Fruit fly (Drosophila melanogaster) whole organism, wandering third instar larva: ENCODE measurements around the gene CG9300.

ENCODE experiments used
- Abd-B ChIP-seq: fragments of >200 bp; optimal IDR thresholded peaks from 2 replicates; lab custom pipeline; 2017; ENCODE audit warnings: missing biosample characterization, missing genetic modification characterization
- CG32264 ChIP-seq: fragments of 200-800 bp; sonication (Bioruptor generic); optimal IDR thresholded peaks from 2 replicates; lab custom pipeline; 2016; ENCODE audit warnings: missing biosample characterization, missing genetic modification characterization
- CG9705 ChIP-seq: fragments of 200-800 bp; sonication (Bioruptor generic); optimal IDR thresholded peaks from 2 replicates; lab custom pipeline; 2018; ENCODE audit warnings: missing biosample characterization, mild to moderate bottlenecking, missing genetic modification characterization
- Dfd ChIP-seq: fragments of >200 bp; optimal IDR thresholded peaks from 2 replicates; lab custom pipeline; 2017; ENCODE audit warnings: missing biosample characterization, missing genetic modification characterization
- Dif ChIP-seq: fragments of 200-275, 200-300 bp; sonication (Bioruptor generic); optimal IDR thresholded peaks from 2 replicates; lab custom pipeline; 2018; ENCODE audit warnings: missing biosample characterization, missing genetic modification characterization; ENCODE audit not compliant: partially characterized antibody
- GATAd ChIP-seq: sonication (Bioruptor generic); optimal IDR thresholded peaks from 2 replicates; lab custom pipeline; 2016; ENCODE audit warnings: missing biosample characterization, missing genetic modification characterization
- HLH106 ChIP-seq: fragments of 200-800 bp; optimal IDR thresholded peaks from 3 replicates; lab custom pipeline; 2019; ENCODE audit warnings: missing biosample characterization, mild to moderate bottlenecking, missing genetic modification characterization, moderate library complexity
- Hnf4 ChIP-seq: fragments of 200-800 bp; sonication (Bioruptor generic); optimal IDR thresholded peaks from 2 replicates; lab custom pipeline; 2016; ENCODE audit warnings: missing biosample characterization, mild to moderate bottlenecking, missing genetic modification characterization
- Hr78 ChIP-seq: fragments of >200 bp; optimal IDR thresholded peaks from 2 replicates; lab custom pipeline; 2017; ENCODE audit warnings: missing biosample characterization, missing genetic modification characterization
- Hr83 ChIP-seq: fragments of 200-300 bp; sonication (Bioruptor generic); optimal IDR thresholded peaks from 2 replicates; lab custom pipeline; 2016; ENCODE audit warnings: missing biosample characterization, mild to moderate bottlenecking, missing genetic modification characterization, moderate library complexity; ENCODE audit not compliant: poor library complexity, severe bottlenecking
- Jra ChIP-seq: sonication (Bioruptor generic); optimal IDR thresholded peaks from 2 replicates; lab custom pipeline; 2016; ENCODE audit warnings: missing biosample characterization, missing genetic modification characterization
- N ChIP-seq: fragments of >200 bp; optimal IDR thresholded peaks from 2 replicates; lab custom pipeline; 2018; ENCODE audit warnings: missing biosample characterization, missing external identifiers, missing genetic modification characterization
- Rel ChIP-seq, 2 experiments: fragments of 200-800 bp; sonication (Bioruptor generic) in 1 of 2; optimal IDR thresholded peaks; 2 replicates in 1 of 2; 3 replicates in 1 of 2; lab custom pipeline; 2016 to 2019; ENCODE audit warnings: mild to moderate bottlenecking in 2 of 2, missing biosample characterization in 2 of 2, missing genetic modification characterization in 2 of 2, moderate library complexity in 1 of 2
- Sp1 ChIP-seq: fragments of 200-800 bp; sonication (Bioruptor generic); optimal IDR thresholded peaks from 3 replicates; lab custom pipeline; 2019; ENCODE audit warnings: missing biosample characterization, mild to moderate bottlenecking, missing genetic modification characterization, moderate library complexity
- Vsx2 ChIP-seq: fragments of 200-300, 225-300 bp; sonication (Bioruptor generic); optimal IDR thresholded peaks from 2 replicates; lab custom pipeline; 2018; ENCODE audit warnings: missing biosample characterization, missing genetic modification characterization; ENCODE audit not compliant: partially characterized antibody
- br ChIP-seq: fragments of 200-800 bp; sonication (Bioruptor generic); optimal IDR thresholded peaks from 2 replicates; lab custom pipeline; 2016; ENCODE audit warnings: missing biosample characterization, missing genetic modification characterization
- brk ChIP-seq: fragments of 200-800 bp; sonication (Bioruptor generic); optimal IDR thresholded peaks from 2 replicates; lab custom pipeline; 2016; ENCODE audit warnings: missing biosample characterization, mild to moderate bottlenecking, missing genetic modification characterization
- dmrt93B ChIP-seq: fragments of 200-800 bp; sonication (Bioruptor generic); optimal IDR thresholded peaks from 2 replicates; lab custom pipeline; 2018; ENCODE audit warnings: missing biosample characterization, mild to moderate bottlenecking, missing genetic modification characterization
- dsf ChIP-seq: sonication (Bioruptor generic); optimal IDR thresholded peaks from 2 replicates; lab custom pipeline; 2016; ENCODE audit warnings: missing biosample characterization, missing genetic modification characterization, borderline replicate concordance
- ey ChIP-seq: fragments of 200-800 bp; sonication (Bioruptor generic); optimal IDR thresholded peaks from 2 replicates; lab custom pipeline; 2016; ENCODE audit warnings: missing biosample characterization, missing genetic modification characterization
- foxo ChIP-seq, 2 experiments: fragments of 200-800 bp; sonication (Bioruptor generic); optimal IDR thresholded peaks; 2 replicates in 1 of 2; 3 replicates in 1 of 2; lab custom pipeline; 2016 to 2017; ENCODE audit warnings: missing biosample characterization in 2 of 2, missing genetic modification characterization in 2 of 2
- h ChIP-seq: fragments of 200-800 bp; sonication (Bioruptor generic); optimal IDR thresholded peaks from 3 replicates; lab custom pipeline; 2016; ENCODE audit warnings: missing biosample characterization, mild to moderate bottlenecking, missing genetic modification characterization
- jim ChIP-seq: fragments of 175-275, 200-325 bp; sonication (Bioruptor generic); optimal IDR thresholded peaks from 2 replicates; lab custom pipeline; 2016; ENCODE audit warnings: missing biosample characterization, mild to moderate bottlenecking, missing genetic modification characterization
- lola ChIP-seq: fragments of >200 bp; optimal IDR thresholded peaks from 2 replicates; lab custom pipeline; 2017; ENCODE audit warnings: missing biosample characterization, missing genetic modification characterization
- psq ChIP-seq: fragments of 200-800 bp; sonication (Bioruptor generic); optimal IDR thresholded peaks from 3 replicates; lab custom pipeline; 2017; ENCODE audit warnings: missing biosample characterization, mild to moderate bottlenecking, missing genetic modification characterization, moderate library complexity
- rgr ChIP-seq: fragments of 200-800 bp; sonication (Bioruptor generic); optimal IDR thresholded peaks from 3 replicates; lab custom pipeline; 2016; ENCODE audit warnings: missing biosample characterization, mild to moderate bottlenecking, missing genetic modification characterization
- sage ChIP-seq: fragments of 200-800 bp; sonication (Bioruptor generic); optimal IDR thresholded peaks from 2 replicates; lab custom pipeline; 2016; ENCODE audit warnings: missing biosample characterization, mild to moderate bottlenecking, missing genetic modification characterization
- sv ChIP-seq: fragments of 200-800 bp; sonication (Bioruptor generic); optimal IDR thresholded peaks from 3 replicates; lab custom pipeline; 2016; ENCODE audit warnings: missing biosample characterization, missing genetic modification characterization
- tai ChIP-seq: sonication (Bioruptor generic); optimal IDR thresholded peaks from 2 replicates; lab custom pipeline; 2016; ENCODE audit warnings: missing biosample characterization, missing genetic modification characterization
- usp ChIP-seq: fragments of >200 bp; optimal IDR thresholded peaks from 2 replicates; lab custom pipeline; 2017; ENCODE audit warnings: missing biosample characterization, missing genetic modification characterization
- woc ChIP-seq: sonication (Bioruptor generic); optimal IDR thresholded peaks from 2 replicates; lab custom pipeline; 2016; ENCODE audit warnings: missing biosample characterization, mild to moderate bottlenecking, missing genetic modification characterization

The CG9300 gene

dm6 chr3L:19528547-19528946, 23.7 kb upstream of the CG9300 start:
- TF ChIP-seq lola (GFP tag; lab: Kevin White, UChicago) (no peak), woc (no peak), tai (no peak), foxo (GFP tag; optimal IDR thresholded peaks at IDR 0.05; lab: Kevin White, UChicago) (no peak), GATAd (GFP tag; lab: Kevin White, UChicago) (no peak), Hnf4 (GFP tag; lab: Kevin White, UChicago) (no peak), psq (GFP tag; lab: Kevin White, UChicago) (no peak), HLH106 (tag; lab: Kevin White, UChicago) (no peak), dsf (GFP tag; lab: Kevin White, UChicago) (no peak), jim (GFP tag; lab: Kevin White, UChicago) (no peak), Dif (GFP tag; lab: Kevin White, UChicago) (no peak)

- TF ChIP-seq Dfd (no peak), rgr (GFP tag; lab: Kevin White, UChicago) (no peak), Vsx2 (GFP tag; lab: Kevin White, UChicago) (no peak), ey (no peak), HLH106 (tag; lab: Kevin White, UChicago) (no peak), Abd-B (GFP tag; lab: Kevin White, UChicago) (no peak), Hr78 (GFP tag; lab: Kevin White, UChicago) (no peak), dmrt93B (GFP tag; lab: Kevin White, UChicago) (no peak), br (GFP tag; lab: Kevin White, UChicago) (no peak)
- TF ChIP-seq, all 38 proteins: peak for 0
These were observed 19.8 kb upstream of the CG9300 start, which contains the start of gene Cpr76Bd for dm6 chr3L:19532443-19532842. Gene Cpr76Bd (plus strand): TSS chr3L:19532743.

- TF ChIP-seq woc, result no peak
- TF ChIP-seq, all 38 proteins: peak for 0
These were observed 8.1 kb upstream of the CG9300 start, which contains the start of the genes CG46434 and Dred for dm6 chr3L:19544105-19544504. Gene CG46434 (minus strand): TSS chr3L:19544205. Gene Dred (minus strand): TSS chr3L:19544205.

- TF ChIP-seq woc (no peak), CG32264 (no peak), tai (no peak), Dif (GFP tag; lab: Kevin White, UChicago) (no peak), sage (no peak), Hr83 (GFP tag; lab: Kevin White, UChicago) (no peak), brk (GFP tag; lab: Kevin White, UChicago) (no peak), ey (no peak), Sp1 (no peak), usp (GFP tag; lab: Kevin White, UChicago) (no peak), br (GFP tag; lab: Kevin White, UChicago) (no peak), foxo (GFP tag; optimal IDR thresholded peaks at IDR 0.05; lab: Kevin White, UChicago) (no peak), Jra (GFP tag; lab: Kevin White, UChicago) (no peak), CG9705 (no peak), psq (GFP tag; lab: Kevin White, UChicago) (no peak), Vsx2 (GFP tag; lab: Kevin White, UChicago) (no peak), jim (GFP tag; lab: Kevin White, UChicago) (no peak), rgr (GFP tag; lab: Kevin White, UChicago) (no peak)
These were observed 7.4 kb upstream of the CG9300 start, which contains the start of the genes CG46435 and Rcd7 for dm6 chr3L:19544810-19545209. Gene CG46435 (plus strand): TSS chr3L:19545110. Gene Rcd7 (plus strand): TSS chr3L:19545110.

dm6 chr3L:19555906-19556457, 3.8 kb downstream of the CG9300 start:
- TF ChIP-seq foxo (GFP tag; optimal IDR thresholded peaks at IDR 0.05; lab: Kevin White, UChicago) (peak in 1 of 2 experiments; percentile 17), HLH106 (tag; lab: Kevin White, UChicago) (no peak), N (GFP tag; lab: Kevin White, UChicago) (no peak), h (GFP tag; lab: Kevin White, UChicago) (no peak), Rel (GFP tag; optimal IDR thresholded peaks at IDR 0.05; lab: Kevin White, UChicago) (no peak), Rel (tag; optimal IDR thresholded peaks at IDR 0.05; lab: Kevin White, UChicago) (peak; percentile 31), sv (no peak)
